Worm (Caenorhabditis elegans): Measurements from ENCODE around the gene Y57G7A.11.
A peak's percentile ranks its signal among the peaks of the same experiment; 100 is the strongest.

Y57G7A.11 gene

ce11 chrII:1234971-1235370 is 41.7 kb downstream of the Y57G7A.11 start:
- peak; percentile 8 for TF ChIP-seq mes-2 (tag; optimal IDR thresholded peaks at IDR 0.05; ENCODE audit: poor library complexity, severe bottlenecking)
- peak; percentile 5 for TF ChIP-seq hlh-11 (tag; optimal IDR thresholded peaks at IDR 0.05)
- no peak for TF ChIP-seq egl-43 (GFP tag; IDR thresholded peaks at IDR 0.05)
- TF ChIP-seq mep-1 (tag; optimal IDR thresholded peaks at IDR 0.05) = peak; percentile 6

DNA sequence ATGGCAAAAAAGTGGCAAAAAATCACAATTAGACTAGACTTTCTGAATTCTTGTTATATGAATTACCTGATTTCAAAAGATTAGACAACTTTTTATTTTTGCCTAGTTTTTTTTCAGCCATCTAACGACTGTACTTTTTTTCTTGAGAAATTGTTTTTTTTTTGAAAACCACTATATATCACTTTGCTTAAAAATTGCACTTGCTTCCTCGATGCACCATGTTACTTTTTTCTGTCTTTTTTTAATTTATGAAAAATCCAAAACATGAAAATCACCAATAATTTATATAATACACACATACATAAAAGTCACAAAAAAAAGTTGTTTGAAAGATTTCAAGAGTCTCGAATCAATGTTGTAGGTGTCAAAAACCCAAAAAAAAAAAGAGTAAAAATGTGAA is 43.7 kb downstream of the Y57G7A.11 start:
- TF ChIP-seq lsy-2 (tag; optimal IDR thresholded peaks at IDR 0.05) (no peak), T26A8.4 (GFP tag; IDR thresholded peaks at IDR 0.05) (0 out of 2 replicates have a peak, but pooled peaks have one; percentile 22), dve-1 (tag; optimal IDR thresholded peaks at IDR 0.05; ENCODE audit: insufficient read depth) (peak; percentile 13), nhr-102 (tag; optimal IDR thresholded peaks at IDR 0.05) (peak; percentile 42), nhr-10 (tag; optimal IDR thresholded peaks at IDR 0.05) (no peak), daf-16 (GFP tag; optimal IDR thresholded peaks at IDR 0.05) (no peak), daf-16 (tag; optimal IDR thresholded peaks at IDR 0.05) (peak; percentile 24), zip-2 (tag; optimal IDR thresholded peaks at IDR 0.05) (peak; percentile 9)

DNA sequence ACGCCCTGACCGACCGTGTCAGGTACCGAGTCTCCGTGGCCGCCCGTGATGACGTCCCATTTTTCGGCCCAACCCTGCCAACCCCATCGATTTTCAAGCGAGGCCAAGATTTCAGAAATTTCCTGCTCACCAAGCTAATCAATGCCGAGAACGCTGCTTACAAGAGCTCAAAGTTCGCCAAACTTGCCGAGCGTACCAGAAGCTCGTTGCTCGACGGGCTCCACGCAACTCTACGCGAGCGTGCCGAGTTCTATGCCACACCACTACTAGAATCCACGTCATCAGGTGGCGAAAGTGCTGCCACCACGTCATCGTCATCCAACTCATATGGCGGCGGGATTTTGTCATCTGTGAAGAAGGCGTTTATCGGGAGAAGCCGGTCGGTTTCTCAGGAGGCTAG is 47.7 kb downstream of the Y57G7A.11 start:
- TF ChIP-seq mdl-1 (tag; optimal IDR thresholded peaks at IDR 0.05) = no peak
- TF ChIP-seq set-16 (GFP tag; IDR thresholded peaks at IDR 0.05) = peak; percentile 57; the same call in 1 of the 2 replicates
- TF ChIP-seq unc-62 (GFP tag; optimal IDR thresholded peaks at IDR 0.05 in 1 of 2) = peak in 1 of 2 experiments; percentile 92
- no peak for TF ChIP-seq unc-62 (tag; optimal IDR thresholded peaks at IDR 0.05)

Data from whole organism, L4 larva.